Fruit fly (Drosophila melanogaster) whole organism, wandering third instar larva: ENCODE data around the gene CG9286.

Experiments used
- Abd-B ChIP-seq: fragments of >200 bp; optimal IDR thresholded peaks from 2 replicates; lab custom pipeline; 2017; ENCODE audit warnings: missing biosample characterization, missing genetic modification characterization
- Hr78 ChIP-seq: fragments of >200 bp; optimal IDR thresholded peaks from 2 replicates; lab custom pipeline; 2017; ENCODE audit warnings: missing biosample characterization, missing genetic modification characterization
- dmrt93B ChIP-seq: fragments of 200-800 bp; sonication (Bioruptor generic); optimal IDR thresholded peaks from 2 replicates; lab custom pipeline; 2018; ENCODE audit warnings: missing biosample characterization, mild to moderate bottlenecking, missing genetic modification characterization
- sv ChIP-seq: fragments of 200-800 bp; sonication (Bioruptor generic); optimal IDR thresholded peaks from 3 replicates; lab custom pipeline; 2016; ENCODE audit warnings: missing biosample characterization, missing genetic modification characterization

dm6 chr3R:13793979-13794665 lies 13.4 kb downstream of the CG9286 start:
- TF ChIP-seq dmrt93B (GFP tag; lab: Kevin White, UChicago) (peak; percentile 57), Abd-B (no peak), Hr78 (no peak), sv (GFP tag; lab: Kevin White, UChicago) (no peak)
